Fruit fly (Drosophila melanogaster) ovary, adult (tissue): ENCODE measurements around the gene Art3.

Experiments used
- CG17801 ChIP-seq: fragments of 200-800 bp; optimal IDR thresholded peaks from 2 replicates; lab custom pipeline; 2019; ENCODE audit warnings: missing biosample characterization, mild to moderate bottlenecking, missing genetic modification characterization, moderate library complexity; ENCODE audit not compliant: partially characterized antibody

Gene Art3

DNA sequence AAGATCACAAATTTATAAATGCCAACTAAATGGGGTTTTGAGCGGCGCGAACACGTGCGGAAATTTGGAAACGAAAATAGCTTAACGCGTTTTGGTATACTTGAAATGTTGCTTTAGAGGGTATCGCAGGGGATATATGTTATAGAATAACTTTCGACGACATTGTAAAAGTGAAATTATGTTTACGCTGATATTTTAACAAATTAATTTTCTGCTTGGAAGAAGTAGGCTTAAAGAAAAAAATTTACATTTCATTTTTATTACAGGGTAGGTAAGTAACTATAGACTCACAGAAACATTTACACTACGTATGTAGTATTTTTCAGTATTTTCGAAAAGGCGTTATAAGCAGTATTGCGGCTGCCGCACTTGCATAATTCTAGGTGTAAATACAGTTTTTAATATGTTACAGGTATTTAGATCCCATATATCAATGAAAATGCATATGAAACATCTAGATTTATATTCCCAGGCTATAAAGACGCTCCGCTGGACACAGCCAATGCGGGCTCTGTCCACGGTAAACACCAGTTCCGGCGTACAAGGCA, at the start of gene Art3, which contains the start of gene mRpS10:
Gene Art3 (minus strand): TSS at position 80 of the 548 bp plus-strand sequence.
Gene mRpS10 (plus strand): TSS at position 337 of the 548 bp plus-strand sequence.
- peak; percentile 100 for TF ChIP-seq CG17801

DNA sequence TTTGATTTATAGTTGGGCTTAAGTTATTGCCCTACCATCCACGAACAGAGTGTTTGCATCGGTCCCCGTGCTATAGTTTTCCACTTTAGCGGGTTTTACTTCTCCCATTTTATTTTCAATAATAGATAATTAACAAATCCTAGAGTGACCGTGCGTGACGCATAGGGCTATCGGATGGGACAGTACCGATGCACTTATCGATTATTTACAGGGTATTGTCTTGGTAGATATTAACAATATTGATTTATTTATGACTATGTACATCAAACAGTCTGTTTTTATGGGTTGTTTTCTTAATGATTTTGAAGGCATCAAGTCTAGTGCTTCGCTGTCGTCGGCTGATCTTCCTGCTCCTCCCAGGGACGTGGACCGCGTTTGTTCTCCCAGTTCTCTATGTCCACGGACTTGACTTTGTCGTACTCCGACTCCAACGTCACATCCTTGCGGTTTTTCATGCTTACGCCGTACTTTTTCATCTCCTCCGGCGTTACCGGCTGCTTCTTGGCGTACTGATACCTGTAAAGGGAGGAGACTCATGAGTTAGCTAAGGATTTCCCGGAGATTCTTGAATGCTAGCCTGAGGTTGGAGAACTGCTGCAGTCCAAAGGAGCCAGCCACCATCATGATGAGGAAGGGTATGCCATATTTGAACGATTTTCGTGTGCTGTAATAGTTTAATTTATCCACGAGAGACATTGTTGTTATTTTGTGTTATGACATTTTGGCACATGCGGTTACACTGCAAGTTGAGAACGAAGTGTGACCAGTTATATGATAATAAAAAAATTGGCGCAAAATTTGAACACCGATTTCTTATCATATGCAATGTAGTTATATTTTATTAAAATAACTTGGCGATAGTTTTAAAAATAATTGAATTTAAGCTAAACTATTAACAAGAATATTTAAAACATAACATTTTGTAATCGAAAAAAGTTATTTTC, 49.0 kb upstream of the Art3 start, which contains the start of the genes MRG15 and Tm1:
Gene MRG15 (minus strand): TSS at position 184 of the 944 bp plus-strand sequence.
Gene Tm1 (plus strand): TSS at position 295 of the 944 bp plus-strand sequence.
- TF ChIP-seq CG17801: no peak

DNA sequence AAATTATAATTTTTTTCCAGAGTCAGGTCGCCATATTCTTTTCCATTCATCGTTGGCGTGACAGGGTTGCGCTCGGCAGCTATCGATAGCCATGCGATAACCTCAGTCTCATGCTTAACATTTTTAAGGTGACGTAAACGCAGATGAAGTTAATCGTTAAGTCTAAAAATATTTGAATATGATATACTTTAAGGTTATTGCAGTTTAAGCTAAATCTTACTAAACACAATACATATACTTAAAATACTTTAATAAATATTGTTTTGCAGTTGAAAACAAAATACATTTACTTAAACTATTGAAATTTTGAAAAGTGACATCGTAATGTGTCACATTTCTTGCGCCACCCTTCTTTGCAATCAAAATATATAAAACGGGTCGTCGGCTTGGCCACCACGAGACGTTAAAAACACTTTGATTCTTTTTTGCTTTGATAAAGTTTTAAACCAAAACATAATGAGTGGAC, 46.0 kb upstream of the Art3 start, which contains the start of the genes Cp190 and CG4338:
Gene Cp190 (minus strand): TSS at position 84 of the 466 bp plus-strand sequence.
Gene CG4338 (plus strand): TSS at position 365 of the 466 bp plus-strand sequence.
- peak; percentile 99 for TF ChIP-seq CG17801

DNA sequence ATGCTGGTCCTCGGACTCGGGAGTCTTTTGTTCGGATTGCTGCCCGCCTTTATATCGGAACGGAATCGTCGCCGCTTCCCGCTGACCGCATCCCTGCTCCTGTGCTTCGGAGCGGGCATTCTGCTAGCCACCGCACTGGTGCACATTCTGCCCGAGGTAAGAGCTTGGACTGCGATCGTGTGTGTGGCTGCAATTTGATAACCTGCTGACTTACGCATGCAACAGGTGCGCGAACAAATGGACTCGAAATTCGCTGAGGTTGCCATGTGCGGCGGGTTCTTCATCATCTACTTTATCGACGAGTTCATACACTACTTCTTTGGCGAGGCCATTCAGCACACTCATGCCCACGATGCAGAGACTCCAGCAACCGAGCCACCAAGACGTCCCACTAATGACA, 39.6 kb upstream of the Art3 start:
- TF ChIP-seq CG17801: no peak

DNA sequence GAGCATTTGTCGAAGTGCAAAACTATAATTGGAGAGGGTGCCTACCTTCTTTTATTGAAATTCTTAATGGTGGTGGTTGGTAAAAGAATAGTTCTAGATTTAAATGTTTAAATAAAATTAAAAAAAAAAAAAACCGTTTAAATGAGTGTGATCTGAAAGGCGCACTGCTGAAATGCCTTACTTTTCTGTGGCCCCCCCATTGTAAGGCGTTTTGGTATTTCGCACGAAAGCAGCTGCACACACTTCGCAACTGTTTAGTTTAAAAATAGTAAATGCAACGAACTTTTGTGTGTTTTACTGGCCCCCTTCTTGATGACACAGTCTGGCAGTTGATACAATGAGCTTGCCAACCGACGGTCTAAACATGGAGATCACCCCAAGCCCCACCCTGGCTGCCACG, 39.2 kb upstream of the Art3 start, which contains the start of the genes CG14864 and Zip88E:
Gene CG14864 (minus strand): TSS at position 113 of the 400 bp plus-strand sequence.
Gene Zip88E (plus strand): TSS at position 237 of the 400 bp plus-strand sequence.
- peak; percentile 21 for TF ChIP-seq CG17801

DNA sequence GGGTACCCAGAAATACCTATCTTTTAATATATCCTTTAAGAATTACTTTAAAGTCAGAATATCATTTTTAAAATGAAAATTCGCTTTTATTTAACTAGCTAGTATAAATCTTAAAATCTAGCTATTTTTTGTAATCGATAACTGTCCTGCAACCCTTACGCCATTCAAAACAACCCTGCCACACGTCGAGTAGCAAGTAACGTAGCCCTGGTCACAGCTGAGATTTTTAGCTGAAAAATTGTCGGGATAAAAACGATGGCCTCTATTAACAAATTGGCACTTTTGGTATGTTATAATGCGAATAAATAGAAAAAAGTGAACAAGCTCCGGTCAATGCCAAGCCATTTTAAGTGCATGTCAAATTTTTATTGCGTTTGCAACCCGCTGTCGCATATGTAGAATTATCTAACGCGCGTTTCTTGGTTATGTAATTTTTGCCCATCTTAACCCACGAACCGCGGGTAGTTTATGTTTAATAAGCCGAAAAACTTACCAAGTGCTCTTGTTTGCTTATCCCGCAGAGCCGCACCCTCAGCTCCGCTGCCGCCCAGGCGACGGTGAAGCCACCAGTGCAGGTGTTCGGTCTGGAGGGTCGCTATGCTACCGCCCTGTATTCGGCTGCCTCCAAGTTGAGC, 36.3 kb upstream of the Art3 start, which contains the start of gene ATPsynO:
Gene ATPsynO (plus strand): TSS at position 186 of the 635 bp plus-strand sequence.
- peak; percentile 54 for TF ChIP-seq CG17801

DNA sequence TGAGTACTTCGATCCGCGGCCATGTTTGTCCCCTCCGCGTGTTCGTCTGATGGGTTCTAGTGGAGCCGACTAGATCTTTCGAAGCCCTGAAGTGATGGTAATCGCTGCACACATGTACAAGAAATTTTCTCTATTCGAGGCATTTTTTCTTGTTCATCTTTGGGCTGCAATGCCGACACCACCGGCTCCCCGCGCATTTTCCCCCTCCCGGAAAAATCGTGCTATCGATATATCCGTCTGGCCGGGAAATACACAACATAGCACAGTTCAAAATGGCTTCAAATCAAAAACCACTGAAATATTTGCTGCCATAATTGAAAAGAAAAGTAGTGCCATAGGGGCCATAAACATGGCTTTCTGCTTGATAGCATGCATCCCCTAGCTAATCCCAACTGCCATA, 34.7 kb upstream of the Art3 start:
- no peak for TF ChIP-seq CG17801

DNA sequence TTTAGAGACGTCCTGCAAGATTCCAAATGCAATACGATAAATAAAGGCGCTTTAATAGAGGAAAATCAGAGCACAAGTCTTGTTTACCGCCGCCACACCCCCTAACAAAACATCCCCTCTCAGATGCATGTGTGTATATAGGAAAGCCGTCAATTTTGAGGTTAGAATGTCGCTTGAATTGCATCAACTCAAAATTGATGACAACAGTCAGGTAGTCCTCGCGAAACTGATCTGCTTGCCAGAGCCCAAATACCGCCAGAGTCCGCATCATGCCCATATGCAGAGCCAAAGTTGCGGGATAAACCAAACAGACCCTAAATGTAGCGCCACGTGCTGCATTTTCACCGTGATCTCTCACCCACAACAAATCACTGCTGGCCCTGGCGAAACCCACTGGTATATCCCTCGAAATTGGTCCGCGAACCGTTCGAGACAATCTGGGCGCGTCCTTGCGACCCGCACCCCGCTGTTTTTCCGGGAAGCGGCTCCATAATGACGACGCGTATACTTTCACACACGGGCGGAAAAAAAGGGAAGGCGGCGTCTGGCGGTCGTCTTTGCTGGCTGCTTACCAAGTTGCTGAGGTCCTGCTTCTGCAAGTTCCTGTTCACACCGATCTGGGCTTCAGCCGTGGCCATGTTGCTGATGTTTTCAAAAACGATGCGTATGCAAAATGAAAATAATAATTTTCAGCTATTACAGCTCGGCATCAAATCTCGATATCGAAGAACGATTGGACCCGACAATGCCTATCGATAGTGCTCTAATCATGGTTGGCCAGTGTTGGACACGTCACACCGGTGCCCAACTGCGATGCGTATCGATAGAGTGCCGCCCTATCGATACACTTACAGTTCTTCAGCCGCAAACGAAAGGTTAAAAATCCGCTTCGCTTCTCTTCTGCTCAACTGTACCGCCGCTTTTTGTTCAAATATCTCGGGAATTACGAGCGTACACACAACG, 33.8 kb upstream of the Art3 start, which contains the start of the genes eIF2gamma and Set:
Gene eIF2gamma (minus strand): TSS at position 749 of the 963 bp plus-strand sequence.
Gene Set (plus strand): TSS at position 843 of the 963 bp plus-strand sequence.
- peak; percentile 38 for TF ChIP-seq CG17801

DNA sequence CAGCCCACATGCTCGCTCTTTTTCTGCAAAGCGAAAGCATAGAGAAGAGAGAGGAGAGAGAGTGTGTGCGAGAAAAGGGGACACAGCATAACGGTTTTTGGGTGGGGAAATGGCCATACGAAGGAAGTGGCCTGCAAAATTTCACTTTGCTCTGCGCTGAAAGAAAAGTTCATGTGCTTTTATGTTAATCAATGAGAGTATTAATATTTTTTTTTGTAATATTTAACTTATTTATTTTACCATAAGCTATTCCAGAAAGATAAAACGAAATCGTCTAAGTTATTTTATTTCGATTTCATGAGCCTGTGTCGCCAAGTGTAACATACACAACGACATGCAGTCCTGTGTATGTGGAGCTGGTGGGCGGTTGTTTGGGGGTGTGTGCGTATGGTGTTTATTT, 21.2 kb upstream of the Art3 start:
- no peak for TF ChIP-seq CG17801

DNA sequence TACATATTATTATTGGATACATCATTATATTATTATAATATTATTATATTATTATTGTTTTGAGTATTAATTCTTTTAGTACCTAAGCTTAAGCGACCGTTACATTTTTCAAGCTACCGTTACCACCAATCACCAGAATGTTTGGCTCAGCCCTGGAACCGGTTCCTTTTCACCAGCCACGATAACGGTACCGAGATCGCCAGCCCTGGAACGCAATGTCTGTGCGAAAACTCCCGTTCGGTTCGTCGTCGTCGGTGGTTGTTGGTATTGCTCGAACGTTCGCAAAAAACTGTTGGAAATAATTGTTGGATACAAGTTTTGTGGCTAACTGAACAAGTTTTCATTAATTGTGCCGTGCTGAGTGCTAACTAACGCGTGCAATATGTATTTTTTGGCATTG, 20.5 kb upstream of the Art3 start, which contains the start of gene CG42404:
Gene CG42404 (plus strand): TSS at position 360 of the 400 bp plus-strand sequence.
- TF ChIP-seq CG17801: no peak

DNA sequence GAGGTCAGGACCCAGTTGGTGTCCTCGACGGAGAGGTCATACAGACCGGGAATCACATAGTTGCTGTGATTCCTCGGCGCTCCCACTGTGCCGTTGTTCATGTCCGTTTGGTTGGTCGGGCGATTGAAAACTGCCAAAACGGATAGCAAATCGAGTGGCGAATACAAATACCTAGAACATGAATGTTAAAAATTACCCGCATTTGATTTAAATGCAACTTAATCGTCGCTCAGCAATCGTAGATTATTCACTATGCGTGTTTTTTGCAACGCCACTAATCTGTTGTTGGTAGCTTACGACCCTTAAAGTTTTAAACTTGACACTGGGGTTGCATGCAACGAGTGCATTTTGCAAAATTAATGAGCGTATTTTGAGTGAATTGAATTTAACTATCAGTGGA, 19.8 kb upstream of the Art3 start, which contains the start of gene Amt:
Gene Amt (minus strand): TSS at position 101 of the 400 bp plus-strand sequence.
- no peak for TF ChIP-seq CG17801

DNA sequence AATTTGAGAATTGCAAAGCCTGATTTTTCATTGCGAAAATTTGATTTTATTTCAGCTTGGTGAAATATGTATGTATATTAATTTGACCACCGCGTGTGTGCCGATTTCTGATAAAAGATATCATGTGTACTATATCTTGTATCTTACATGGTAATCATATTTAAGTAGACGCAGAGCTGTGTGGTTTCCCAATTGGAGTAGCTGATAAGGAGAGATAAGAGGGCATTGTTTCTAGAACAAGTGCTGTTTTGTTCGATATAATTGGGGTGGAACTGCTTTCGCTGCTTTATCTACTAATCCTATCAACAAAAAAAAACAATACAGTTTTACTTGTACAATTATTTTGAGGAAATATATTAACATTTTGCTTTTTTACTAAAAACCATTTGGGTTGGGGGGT, 17.4 kb upstream of the Art3 start:
- no peak for TF ChIP-seq CG17801

DNA sequence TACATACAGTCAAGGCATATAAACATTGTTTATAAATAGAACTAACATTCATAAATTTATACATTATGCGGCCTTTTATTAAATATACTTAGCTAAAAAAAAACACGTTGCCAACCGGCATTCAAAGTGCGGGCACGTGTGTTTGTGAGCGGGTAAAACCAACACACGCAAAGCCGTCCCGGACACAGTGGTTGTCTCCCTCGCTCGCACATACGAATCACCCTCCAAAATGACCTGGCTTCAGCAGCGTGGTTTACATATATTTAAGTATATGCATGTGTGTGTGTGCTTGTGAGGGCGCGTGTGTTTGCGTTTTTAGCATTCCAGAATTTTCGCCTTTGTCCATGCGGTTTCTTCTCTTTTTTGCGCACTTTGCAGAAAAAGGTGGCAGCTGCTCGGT, 14.2 kb upstream of the Art3 start:
- TF ChIP-seq CG17801: no peak

DNA sequence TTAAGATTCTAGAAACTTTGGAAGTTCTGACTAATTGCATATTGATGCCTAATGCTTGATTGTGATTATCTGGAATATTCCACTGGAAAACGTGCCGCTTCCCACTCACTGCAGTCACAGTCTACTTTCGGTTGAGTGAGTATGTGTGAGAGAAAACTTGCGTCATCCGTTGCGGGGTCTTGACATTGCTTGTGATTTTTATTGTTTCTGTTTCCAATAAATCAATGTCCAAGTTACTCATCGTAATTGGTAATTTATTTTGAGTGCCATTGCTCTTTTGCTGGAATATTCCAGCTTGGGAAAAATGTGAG, 13.8 kb upstream of the Art3 start:
- TF ChIP-seq CG17801: no peak
